Worm (Caenorhabditis elegans) whole organism, L4 larva: Measurements from ENCODE around the gene msrp-3.

Experiments
- F10B5.3 ChIP-seq: sonication (generic microtip); optimal IDR thresholded peaks from 2 replicates; lab custom pipeline; 2016; ENCODE audit warnings: mild to moderate bottlenecking, missing genetic modification characterization, missing compliant biosample characterization
- Y75B8A.6 ChIP-seq: fragments of 200-800 bp; sonication (Bioruptor generic); IDR thresholded peaks from 2 replicates; pipeline ENCODE4 v1.3.6; 2022; ENCODE audit warnings: missing genetic modification reagents, missing genetic modification characterization, missing compliant biosample characterization
- fos-1 ChIP-seq: fragments of 150-350 bp; optimal IDR thresholded peaks from 2 replicates; lab custom pipeline; 2014; ENCODE audit warnings: missing biosample characterization, missing genetic modification characterization
- lin-15B ChIP-seq: fragments of 150-350 bp; sonication (generic microtip); optimal IDR thresholded peaks from 3 replicates; lab custom pipeline; 2014; ENCODE audit warnings: missing biosample characterization, missing genetic modification characterization
- unc-62 ChIP-seq, 3 experiments: fragments of 150-350 bp in 1 of 3; sonication (generic microtip); optimal IDR thresholded peaks in 2 of 3; peaks in 1 of 3; 1 replicate in 1 of 3; 2 replicates in 2 of 3; lab custom pipeline; 2014 to 2017; ENCODE audit warnings: missing biosample characterization in 3 of 3, missing genetic modification characterization in 3 of 3, missing genetic modification reagents in 3 of 3, missing genotype in 1 of 3

DNA sequence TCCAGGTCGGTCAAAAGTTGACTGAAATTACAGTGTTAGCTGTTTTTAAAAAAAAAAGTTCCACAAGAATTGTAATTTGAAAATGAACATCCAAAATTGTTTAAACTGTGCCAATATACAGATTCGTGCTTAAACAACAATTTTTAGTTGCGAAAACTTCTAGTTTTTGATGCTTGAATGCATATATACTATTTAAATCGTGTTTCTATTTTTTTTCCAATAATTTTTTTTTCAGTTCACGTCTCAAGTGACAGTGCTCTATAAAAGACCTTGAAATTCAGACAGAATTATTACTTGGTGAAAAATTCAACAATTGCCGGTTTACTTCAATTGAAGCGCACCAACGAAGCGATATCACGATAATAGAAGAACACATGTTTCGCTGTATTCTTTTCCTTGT, 27.7 kb downstream of the msrp-3 start, which contains the start of gene F46F5.16:
- TF ChIP-seq lin-15B (no peak), Y75B8A.6 (GFP tag; lab: Robert Waterston, UW) (no peak), unc-62 (GFP tag; optimal IDR thresholded peaks at IDR 0.05 in 1 of 2; lab: Kevin White, UChicago) (no peak), unc-62 (tag; optimal IDR thresholded peaks at IDR 0.05; lab: Kevin White, UChicago) (no peak), F10B5.3 (tag; lab: Kevin White, UChicago) (no peak), fos-1 (no peak)
